Fruit fly (Drosophila melanogaster): ENCODE results near the gene CG42449.
A peak's percentile ranks its signal among the peaks of the same experiment; 100 is the strongest.

The CG42449 gene

dm6 chrX:5682940-5683339 is at the start of gene CG42449:
Gene CG42449, plus strand, starts transcription at chrX:5683240.
- TF ChIP-seq ey (GFP tag; optimal IDR thresholded peaks at IDR 0.05) (no peak), Sp1 (GFP tag; optimal IDR thresholded peaks at IDR 0.05) (no peak), HLH106 (tag; optimal IDR thresholded peaks at IDR 0.05) (no peak), sage (GFP tag; optimal IDR thresholded peaks at IDR 0.05) (no peak), Dfd (GFP tag; optimal IDR thresholded peaks at IDR 0.05) (no peak), N (GFP tag; optimal IDR thresholded peaks at IDR 0.05) (no peak), br (GFP tag; optimal IDR thresholded peaks at IDR 0.05) (no peak), Hr78 (GFP tag; optimal IDR thresholded peaks at IDR 0.05) (no peak), dl (GFP tag; optimal IDR thresholded peaks at IDR 0.05; ENCODE audit: insufficient read depth in 1 of 2, partially characterized antibody in 2 of 2) (no peak), fru (GFP tag; optimal IDR thresholded peaks at IDR 0.05) (no peak), Myc (optimal IDR thresholded peaks at IDR 0.05) (no peak), usp (GFP tag; optimal IDR thresholded peaks at IDR 0.05) (no peak), rgr (GFP tag; optimal IDR thresholded peaks at IDR 0.05) (no peak), GATAd (GFP tag; optimal IDR thresholded peaks at IDR 0.05) (no peak), Jra (GFP tag; optimal IDR thresholded peaks at IDR 0.05) (no peak), dsf (GFP tag; optimal IDR thresholded peaks at IDR 0.05; ENCODE audit: borderline replicate concordance) (no peak), tai (GFP tag; optimal IDR thresholded peaks at IDR 0.05) (no peak), CG9705 (GFP tag; optimal IDR thresholded peaks at IDR 0.05) (no peak)

dm6 chrX:5634714-5635113 is 48.3 kb upstream of the CG42449 start:
- no peak for TF ChIP-seq Dfd (GFP tag; optimal IDR thresholded peaks at IDR 0.05)
- no peak for TF ChIP-seq sage (GFP tag; optimal IDR thresholded peaks at IDR 0.05)
- no peak for TF ChIP-seq fru (GFP tag; optimal IDR thresholded peaks at IDR 0.05)
- no peak for TF ChIP-seq lola (GFP tag; optimal IDR thresholded peaks at IDR 0.05)
- no peak for TF ChIP-seq Dif (GFP tag; optimal IDR thresholded peaks at IDR 0.05; ENCODE audit: partially characterized antibody)
- TF ChIP-seq Jra (GFP tag; optimal IDR thresholded peaks at IDR 0.05), result no peak
- no peak for TF ChIP-seq Sp1 (GFP tag; optimal IDR thresholded peaks at IDR 0.05)
- no peak for TF ChIP-seq Abd-B (GFP tag; optimal IDR thresholded peaks at IDR 0.05)
- TF ChIP-seq Mio (GFP tag; optimal IDR thresholded peaks at IDR 0.05), result no peak
- no peak for TF ChIP-seq Vsx2 (GFP tag; optimal IDR thresholded peaks at IDR 0.05; ENCODE audit: partially characterized antibody)
- TF ChIP-seq brk (GFP tag; optimal IDR thresholded peaks at IDR 0.05), result no peak
- no peak for TF ChIP-seq Hr78 (GFP tag; optimal IDR thresholded peaks at IDR 0.05)

DNA sequence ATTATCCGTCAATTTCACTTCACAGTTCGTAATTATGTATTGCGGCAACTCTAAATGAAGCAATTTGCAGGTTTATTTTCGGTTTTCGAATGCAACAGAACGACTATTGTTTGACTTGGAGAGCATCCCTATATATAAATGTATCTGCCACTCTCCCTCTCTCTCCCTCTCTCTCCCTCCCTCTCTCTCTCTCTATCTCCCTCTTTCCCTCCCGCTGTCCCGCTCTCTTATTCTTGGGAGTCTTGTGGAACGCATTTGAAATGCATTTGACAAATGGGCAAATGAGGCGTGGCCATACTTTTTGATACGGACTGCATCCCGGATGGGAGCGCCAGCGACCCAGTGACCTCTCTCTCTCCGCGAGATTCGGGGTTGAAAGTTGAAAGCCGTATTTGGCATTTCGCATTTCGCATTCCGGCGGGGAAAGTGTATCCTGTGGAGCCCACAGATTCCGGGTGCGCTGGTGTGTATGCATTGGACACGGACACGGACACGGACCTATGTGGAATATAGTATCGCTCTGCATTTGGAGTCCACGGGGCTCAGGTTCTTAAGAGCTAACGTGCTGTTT is 46.4 kb upstream of the CG42449 start:
- no peak for TF ChIP-seq Rel (GFP tag; optimal IDR thresholded peaks at IDR 0.05)
- no peak for TF ChIP-seq Rel (tag; optimal IDR thresholded peaks at IDR 0.05)
- TF ChIP-seq Hr83 (GFP tag; optimal IDR thresholded peaks at IDR 0.05; ENCODE audit: poor library complexity, severe bottlenecking), result no peak
- TF ChIP-seq Dfd (GFP tag; optimal IDR thresholded peaks at IDR 0.05), result no peak
- no peak for TF ChIP-seq ey (GFP tag; optimal IDR thresholded peaks at IDR 0.05)
- TF ChIP-seq fru (GFP tag; optimal IDR thresholded peaks at IDR 0.05), result no peak
- TF ChIP-seq Vsx2 (GFP tag; optimal IDR thresholded peaks at IDR 0.05; ENCODE audit: partially characterized antibody), result no peak
- TF ChIP-seq CrebA (GFP tag; optimal IDR thresholded peaks at IDR 0.05; ENCODE audit: borderline replicate concordance), result no peak
- no peak for TF ChIP-seq Abd-B (GFP tag; optimal IDR thresholded peaks at IDR 0.05)
- TF ChIP-seq dsf (GFP tag; optimal IDR thresholded peaks at IDR 0.05; ENCODE audit: borderline replicate concordance), result no peak

dm6 chrX:5637543-5637942 is 45.5 kb upstream of the CG42449 start:
- peak; percentile 16 for TF ChIP-seq Dif (GFP tag; optimal IDR thresholded peaks at IDR 0.05; ENCODE audit: partially characterized antibody)
- TF ChIP-seq psq (GFP tag; optimal IDR thresholded peaks at IDR 0.05), result no peak

DNA sequence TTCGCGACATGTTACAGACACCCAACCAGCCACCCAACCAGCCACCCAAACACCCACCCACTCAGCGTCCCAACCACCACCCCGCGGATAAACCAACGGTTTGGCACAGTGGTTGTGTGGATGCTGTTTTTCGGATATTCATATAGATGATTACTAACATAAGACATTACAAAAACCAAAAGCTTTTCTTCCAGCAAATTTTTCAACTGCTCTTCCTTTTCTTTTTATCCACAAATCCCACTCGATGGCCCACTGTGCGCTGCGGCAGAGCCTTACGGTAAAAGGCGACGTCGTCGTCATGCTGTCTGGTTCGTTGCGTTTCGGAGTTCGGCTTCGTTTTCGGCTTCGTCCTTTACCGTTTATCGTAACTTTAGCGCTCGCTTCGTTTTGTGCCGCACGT is 44.5 kb upstream of the CG42449 start:
- no peak for TF ChIP-seq Abd-B (GFP tag; optimal IDR thresholded peaks at IDR 0.05)
- TF ChIP-seq h (GFP tag; optimal IDR thresholded peaks at IDR 0.05), result peak; percentile 45
- no peak for TF ChIP-seq Jra (GFP tag; optimal IDR thresholded peaks at IDR 0.05)
- peak; percentile 1 for TF ChIP-seq br (GFP tag; optimal IDR thresholded peaks at IDR 0.05)
- TF ChIP-seq HLH106 (tag; optimal IDR thresholded peaks at IDR 0.05), result peak; percentile 58
- TF ChIP-seq OdsH (GFP tag; optimal IDR thresholded peaks at IDR 0.05), result no peak
- TF ChIP-seq Dfd (GFP tag; optimal IDR thresholded peaks at IDR 0.05), result no peak
- peak; percentile 22 for TF ChIP-seq woc (GFP tag; optimal IDR thresholded peaks at IDR 0.05)
- peak in 1 of 2 experiments; percentile 32 for TF ChIP-seq foxo (GFP tag; optimal IDR thresholded peaks at IDR 0.05)
- peak; percentile 30 for TF ChIP-seq ey (GFP tag; optimal IDR thresholded peaks at IDR 0.05)
- no peak for TF ChIP-seq Rel (GFP tag; optimal IDR thresholded peaks at IDR 0.05)
- TF ChIP-seq Rel (tag; optimal IDR thresholded peaks at IDR 0.05), result no peak
- TF ChIP-seq dl (GFP tag; optimal IDR thresholded peaks at IDR 0.05; ENCODE audit: insufficient read depth in 1 of 2, partially characterized antibody in 2 of 2), result no peak
- TF ChIP-seq rgr (GFP tag; optimal IDR thresholded peaks at IDR 0.05), result peak; percentile 54
- no peak for TF ChIP-seq Mio (GFP tag; optimal IDR thresholded peaks at IDR 0.05)
- TF ChIP-seq Sp1 (GFP tag; optimal IDR thresholded peaks at IDR 0.05), result peak; percentile 2
